Fruit fly (Drosophila melanogaster): ENCODE results near the gene Rpt3.

DNA sequence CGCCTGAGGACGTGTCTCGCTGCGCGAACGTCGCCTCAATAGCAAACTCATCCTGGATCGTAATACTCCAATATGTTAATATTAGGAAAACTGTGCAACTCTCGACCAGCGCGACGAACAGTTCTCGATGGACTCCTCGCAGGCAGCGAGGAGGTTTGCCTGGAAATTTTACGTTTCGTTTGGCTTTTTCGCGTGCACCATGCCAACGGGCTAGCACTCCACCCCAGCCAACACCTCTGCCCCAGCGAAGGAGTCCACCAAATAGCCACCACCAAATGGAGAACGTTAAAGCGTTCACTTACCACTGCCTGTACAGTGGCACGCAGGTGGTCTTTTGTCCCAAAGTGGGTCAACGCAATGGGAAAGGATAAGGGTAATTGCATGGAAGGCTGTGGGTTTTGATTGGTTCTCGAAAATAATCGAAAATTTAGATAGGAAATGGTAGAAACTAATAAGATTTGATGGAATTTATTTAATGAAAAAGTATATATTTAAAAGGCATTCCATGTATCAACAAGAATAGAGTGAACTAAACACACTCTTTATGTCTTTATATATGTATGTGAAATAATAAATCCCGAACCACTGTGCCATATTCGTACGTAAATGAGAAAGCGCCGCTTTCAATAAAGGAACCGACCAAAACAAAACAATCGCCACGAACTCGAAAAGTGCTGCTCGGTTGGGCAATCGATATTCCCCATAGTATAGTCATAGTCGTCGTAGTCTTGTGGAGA lies 35.0 kb downstream of the Rpt3 start, which contains the start of gene CG32668:
- no peak for TF ChIP-seq pan (optimal IDR thresholded peaks at IDR 0.05)
- no peak for TF ChIP-seq br (GFP tag; optimal IDR thresholded peaks at IDR 0.05)
- TF ChIP-seq foxo (GFP tag; optimal IDR thresholded peaks at IDR 0.05) = no peak
- no peak for TF ChIP-seq usp (GFP tag; optimal IDR thresholded peaks at IDR 0.05)
- TF ChIP-seq CG9705 (GFP tag; optimal IDR thresholded peaks at IDR 0.05) = no peak
- no peak for TF ChIP-seq rgr (GFP tag; optimal IDR thresholded peaks at IDR 0.05)
- no peak for TF ChIP-seq OdsH (GFP tag; optimal IDR thresholded peaks at IDR 0.05)
- TF ChIP-seq woc (GFP tag; optimal IDR thresholded peaks at IDR 0.05) = no peak
- TF ChIP-seq Hr83 (GFP tag; optimal IDR thresholded peaks at IDR 0.05; ENCODE audit: poor library complexity, severe bottlenecking) = no peak
